Worm (Caenorhabditis elegans) whole organism, midembryonic: ENCODE measurements around the gene pak-1.

Experiments used
- T22C8.4 ChIP-seq: fragments of 200-800 bp; sonication (Bioruptor generic); IDR thresholded peaks from 2 replicates; pipeline ENCODE4 v1.3.6; 2022; ENCODE audit warnings: missing genetic modification characterization, missing compliant biosample characterization
- cog-1 ChIP-seq: sonication (generic microtip); optimal IDR thresholded peaks from 2 replicates; lab custom pipeline; 2016; ENCODE audit warnings: missing genetic modification characterization, missing compliant biosample characterization
- flt-1 ChIP-seq: fragments of 200-800 bp; sonication (Bioruptor generic); IDR thresholded peaks from 2 replicates; pipeline ENCODE4 v1.3.6; 2022; ENCODE audit warnings: missing genetic modification characterization, missing compliant biosample characterization
- klf-2 ChIP-seq: fragments of 200-800 bp; sonication (Bioruptor generic); conservative IDR thresholded peaks from 2 replicates; pipeline ENCODE4 v1.3.6; 2022; ENCODE audit warnings: missing genetic modification reagents, missing genetic modification characterization, missing compliant biosample characterization
- med-1 ChIP-seq: sonication (generic microtip); optimal IDR thresholded peaks from 2 replicates; lab custom pipeline; 2017; ENCODE audit warnings: missing genetic modification characterization, mild to moderate bottlenecking, missing compliant biosample characterization, antibody characterized with exemption, missing genetic modification reagents; ENCODE audit not compliant: insufficient read depth
- tab-1 ChIP-seq: fragments of 200-800 bp; sonication (Bioruptor generic); IDR thresholded peaks from 2 replicates; pipeline ENCODE4 v1.3.6; 2022; ENCODE audit warnings: missing genetic modification characterization, missing compliant biosample characterization
- ztf-23 ChIP-seq: fragments of 200-800 bp; sonication (Bioruptor generic); IDR thresholded peaks from 2 replicates; pipeline ENCODE4 v1.3.6; 2022; ENCODE audit warnings: missing genetic modification reagents, missing genetic modification characterization, missing compliant biosample characterization
- ztf-29 ChIP-seq: fragments of 200-800 bp; sonication (Bioruptor generic); IDR thresholded peaks from 2 replicates; pipeline ENCODE4 v1.3.6; 2022; ENCODE audit warnings: missing genetic modification reagents, missing genetic modification characterization, missing compliant biosample characterization

DNA sequence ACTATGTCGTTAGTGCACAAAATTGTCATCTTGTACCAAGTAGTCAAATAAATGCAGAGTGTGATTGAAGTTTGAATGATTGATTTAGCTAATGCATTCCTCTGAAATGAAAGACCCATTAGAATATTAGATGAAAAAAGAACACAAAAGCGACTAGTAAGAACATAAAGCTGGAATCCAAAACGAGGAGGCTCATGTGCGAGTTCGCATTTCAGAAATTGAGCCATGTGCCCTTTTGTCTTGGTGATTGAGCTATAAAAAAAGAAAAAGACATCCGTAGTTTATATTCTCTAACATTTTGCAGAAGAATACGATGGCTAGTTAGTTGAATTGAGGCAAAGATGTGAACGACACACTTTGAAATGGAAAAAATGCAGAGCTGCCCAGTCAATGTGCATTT, 47.0 kb downstream of the pak-1 start, which contains the start of gene F22F4.4:
- TF ChIP-seq tab-1 (no peak), med-1 (GFP tag; lab: Kevin White, UChicago) (no peak), T22C8.4 (no peak), ztf-29 (GFP tag; lab: Robert Waterston, UW) (no peak), cog-1 (tag; lab: Kevin White, UChicago) (no peak), flt-1 (no peak), ztf-23 (GFP tag; lab: Robert Waterston, UW) (no peak), klf-2 (GFP tag; lab: Robert Waterston, UW) (no peak)
